Fruit fly (Drosophila melanogaster) whole organism, wandering third instar larva: Measurements from ENCODE around the gene CG31897.

Source experiments
- CrebA ChIP-seq: fragments of 200-800 bp; sonication (Bioruptor generic); optimal IDR thresholded peaks from 2 replicates; lab custom pipeline; 2016; ENCODE audit warnings: missing biosample characterization, mild to moderate bottlenecking, missing genetic modification characterization, borderline replicate concordance
- Dfd ChIP-seq: fragments of >200 bp; optimal IDR thresholded peaks from 2 replicates; lab custom pipeline; 2017; ENCODE audit warnings: missing biosample characterization, missing genetic modification characterization
- Jra ChIP-seq: sonication (Bioruptor generic); optimal IDR thresholded peaks from 2 replicates; lab custom pipeline; 2016; ENCODE audit warnings: missing biosample characterization, missing genetic modification characterization
- lola ChIP-seq: fragments of >200 bp; optimal IDR thresholded peaks from 2 replicates; lab custom pipeline; 2017; ENCODE audit warnings: missing biosample characterization, missing genetic modification characterization
- psq ChIP-seq: fragments of 200-800 bp; sonication (Bioruptor generic); optimal IDR thresholded peaks from 3 replicates; lab custom pipeline; 2017; ENCODE audit warnings: missing biosample characterization, mild to moderate bottlenecking, missing genetic modification characterization, moderate library complexity
- rgr ChIP-seq: fragments of 200-800 bp; sonication (Bioruptor generic); optimal IDR thresholded peaks from 3 replicates; lab custom pipeline; 2016; ENCODE audit warnings: missing biosample characterization, mild to moderate bottlenecking, missing genetic modification characterization

dm6 chr2L:8411530-8411929 lies 30.7 kb upstream of the CG31897 start, which contains the start of gene Naglu:
- TF ChIP-seq rgr (GFP tag; lab: Kevin White, UChicago): no peak
- no peak for TF ChIP-seq CrebA (GFP tag; lab: Kevin White, UChicago)
- TF ChIP-seq lola: no peak
- no peak for TF ChIP-seq Jra (GFP tag; lab: Kevin White, UChicago)
- TF ChIP-seq Dfd (GFP tag; lab: Kevin White, UChicago): no peak
- TF ChIP-seq psq (GFP tag; lab: Kevin White, UChicago): no peak
